Worm (Caenorhabditis elegans) whole organism, L2 larva: Measurements from ENCODE around the gene srr-3.

ENCODE experiments used
- ama-1 ChIP-seq: fragments of 150-350 bp; optimal IDR thresholded peaks from 2 replicates; lab custom pipeline; 2018; ENCODE audit warnings: inconsistent platforms
- ceh-82 ChIP-seq: fragments of 150-350 bp; optimal IDR thresholded peaks from 2 replicates; lab custom pipeline; 2014; ENCODE audit warnings: missing biosample characterization, missing genetic modification characterization
- dmd-4 ChIP-seq: sonication (generic microtip); optimal IDR thresholded peaks from 2 replicates; lab custom pipeline; 2017; ENCODE audit warnings: missing biosample characterization, missing genetic modification characterization
- mdl-1 ChIP-seq, 2 experiments: fragments of 150-350 bp in 1 of 2; sonication (generic microtip) in 1 of 2; optimal IDR thresholded peaks; 2 replicates each; lab custom pipeline; 2017; ENCODE audit warnings: missing biosample characterization in 2 of 2, missing genetic modification characterization in 2 of 2
- nhr-12 ChIP-seq: fragments of 150-350 bp; optimal IDR thresholded peaks from 2 replicates; lab custom pipeline; 2014; ENCODE audit warnings: missing biosample characterization, missing genetic modification characterization
- nhr-237 ChIP-seq: fragments of 150-350 bp; optimal IDR thresholded peaks from 2 replicates; lab custom pipeline; 2014; ENCODE audit warnings: missing biosample characterization, missing genetic modification characterization
- nhr-25 ChIP-seq: fragments of 150-350 bp; sonication (generic microtip); optimal IDR thresholded peaks from 3 replicates; lab custom pipeline; 2014; ENCODE audit warnings: missing biosample characterization, missing genetic modification characterization
- unc-39 ChIP-seq: fragments of 150-350 bp; optimal IDR thresholded peaks from 2 replicates; lab custom pipeline; 2014; ENCODE audit warnings: missing biosample characterization, missing genetic modification characterization
- unc-62 ChIP-seq: fragments of 150-350 bp; optimal IDR thresholded peaks from 2 replicates; lab custom pipeline; 2014; ENCODE audit warnings: missing biosample characterization, missing genetic modification reagents, missing genetic modification characterization
- ztf-11 ChIP-seq: sonication (generic microtip); optimal IDR thresholded peaks from 2 replicates; lab custom pipeline; 2017; ENCODE audit warnings: missing biosample characterization, missing genetic modification characterization

ce11 chrV:16517619-16518018 lies 9.1 kb upstream of the srr-3 start, which contains the start of gene F36D3.4:
- TF ChIP-seq dmd-4 (tag; lab: Kevin White, UChicago) (no peak), nhr-25 (tag; lab: Kevin White, UChicago) (no peak), ama-1 (lab: Kevin White, UChicago) (no peak), mdl-1 (tag; optimal IDR thresholded peaks at IDR 0.05; lab: Kevin White, UChicago) (no peak), ceh-82 (no peak), unc-62 (no peak), ztf-11 (tag; lab: Kevin White, UChicago) (no peak), nhr-12 (tag; lab: Kevin White, UChicago) (no peak), nhr-237 (tag; lab: Kevin White, UChicago) (no peak), unc-39 (no peak)
